Worm (Caenorhabditis elegans) whole organism, mixed stage, embryonic: ENCODE measurements around the gene pmp-4.

Experiments
- bed-3 ChIP-seq: fragments of 200-800 bp; sonication (Bioruptor generic); optimal IDR thresholded peaks from 3 replicates; lab custom pipeline; 2018; ENCODE audit warnings: mild to moderate bottlenecking, missing genetic modification characterization, moderate library complexity, missing compliant biosample characterization
- blmp-1 ChIP-seq: fragments of 150-350 bp; optimal IDR thresholded peaks from 2 replicates; lab custom pipeline; 2014; ENCODE audit warnings: missing biosample characterization, missing genetic modification characterization
- cnd-1 ChIP-seq: fragments of 200-800 bp; sonication (Bioruptor generic); optimal IDR thresholded peaks from 2 replicates; lab custom pipeline; 2018; ENCODE audit warnings: mild to moderate bottlenecking, missing genetic modification characterization, missing compliant biosample characterization
- elt-1 ChIP-seq: sonication (generic microtip); optimal IDR thresholded peaks from 2 replicates; lab custom pipeline; 2017; ENCODE audit warnings: missing genetic modification characterization, mild to moderate bottlenecking, missing compliant biosample characterization, antibody characterized with exemption, moderate library complexity, borderline replicate concordance; ENCODE audit not compliant: insufficient read depth
- lsy-2 ChIP-seq: fragments of 150-350 bp; optimal IDR thresholded peaks from 2 replicates; lab custom pipeline; 2014; ENCODE audit warnings: missing biosample characterization, missing genetic modification characterization
- mab-5 ChIP-seq: fragments of 150-350 bp; optimal IDR thresholded peaks from 2 replicates; lab custom pipeline; 2014; ENCODE audit warnings: missing biosample characterization, missing genetic modification characterization
- nhr-12 ChIP-seq: fragments of 150-350 bp; optimal IDR thresholded peaks from 2 replicates; lab custom pipeline; 2014; ENCODE audit warnings: missing biosample characterization, missing genetic modification characterization
- nhr-28 ChIP-seq: fragments of 150-350 bp; optimal IDR thresholded peaks from 2 replicates; lab custom pipeline; 2014; ENCODE audit warnings: missing biosample characterization, missing genetic modification characterization
- unc-62 ChIP-seq: fragments of 150-350 bp; optimal IDR thresholded peaks from 2 replicates; lab custom pipeline; 2014; ENCODE audit warnings: missing biosample characterization, missing genetic modification reagents, missing genetic modification characterization
- ztf-11 ChIP-seq: fragments of 150-350 bp; optimal IDR thresholded peaks from 2 replicates; lab custom pipeline; 2014; ENCODE audit warnings: missing biosample characterization, missing genetic modification characterization

ce11 chrIV:17450443-17450842 lies 45.0 kb upstream of the pmp-4 start, which contains the start of gene F11E6.8:
- no peak for TF ChIP-seq elt-1 (tag; lab: Kevin White, UChicago)
- TF ChIP-seq lsy-2 (tag; lab: Kevin White, UChicago), result no peak
- no peak for TF ChIP-seq blmp-1 (tag; lab: Kevin White, UChicago)
- no peak for TF ChIP-seq nhr-12 (tag; lab: Kevin White, UChicago)
- TF ChIP-seq mab-5 (tag; lab: Kevin White, UChicago), result no peak
- TF ChIP-seq ztf-11, result no peak
- TF ChIP-seq cnd-1 (tag; lab: Kevin White, UChicago), result no peak
- TF ChIP-seq bed-3 (GFP tag; lab: Kevin White, UChicago), result no peak
- no peak for TF ChIP-seq nhr-28
- no peak for TF ChIP-seq unc-62 (GFP tag; lab: Kevin White, UChicago)
